Worm (Caenorhabditis elegans) whole organism, L1 larva: ENCODE data around the gene C07G1.15.

Experiments
- C34B4.2 ChIP-seq: sonication (generic microtip); optimal IDR thresholded peaks from 2 replicates; lab custom pipeline; 2017; ENCODE audit warnings: mild to moderate bottlenecking, missing genetic modification characterization, missing compliant biosample characterization
- F16B12.6 ChIP-seq: fragments of 150-350 bp; optimal IDR thresholded peaks from 2 replicates; lab custom pipeline; 2014; ENCODE audit warnings: missing biosample characterization, missing genetic modification characterization
- aha-1 ChIP-seq: fragments of 150-350 bp; optimal IDR thresholded peaks from 2 replicates; lab custom pipeline; 2014; ENCODE audit warnings: missing biosample characterization, missing genetic modification characterization
- alr-1 ChIP-seq: fragments of 200-800 bp; sonication (Bioruptor generic); optimal IDR thresholded peaks from 2 replicates; lab custom pipeline; 2018; ENCODE audit warnings: borderline replicate concordance, mild to moderate bottlenecking, missing genetic modification characterization, missing compliant biosample characterization
- aly-2 ChIP-seq: fragments of 150-350 bp; optimal IDR thresholded peaks from 2 replicates; lab custom pipeline; 2014; ENCODE audit warnings: missing biosample characterization, missing genetic modification characterization
- ama-1 ChIP-seq: fragments of 150-350 bp; optimal IDR thresholded peaks from 2 replicates; lab custom pipeline; 2014
- blmp-1 ChIP-seq: fragments of 150-350 bp; optimal IDR thresholded peaks from 2 replicates; lab custom pipeline; 2014; ENCODE audit warnings: missing biosample characterization, missing genetic modification characterization
- ceh-63 ChIP-seq: fragments of 200-800 bp; sonication (Bioruptor generic); optimal IDR thresholded peaks from 2 replicates; lab custom pipeline; 2018; ENCODE audit warnings: mild to moderate bottlenecking, missing genetic modification characterization, missing compliant biosample characterization
- ceh-8 ChIP-seq: fragments of 200-800 bp; sonication (Bioruptor generic); optimal IDR thresholded peaks from 2 replicates; lab custom pipeline; 2018; ENCODE audit warnings: mild to moderate bottlenecking, missing genetic modification characterization, moderate library complexity, missing compliant biosample characterization
- ceh-88 ChIP-seq: fragments of 200-800 bp; sonication (Bioruptor generic); IDR thresholded peaks from 2 replicates; pipeline ENCODE4 v1.3.6; 2022; ENCODE audit warnings: missing genetic modification characterization, missing compliant biosample characterization
- dpl-1 ChIP-seq, 3 experiments: fragments of 150-350 bp in 2 of 3; sonication (generic microtip) in 1 of 3; optimal IDR thresholded peaks; 2 replicates each; lab custom pipeline; 2014 to 2017; ENCODE audit warnings: missing biosample characterization in 3 of 3, missing genetic modification characterization in 3 of 3, missing genetic modification reagents in 3 of 3
- efl-1 ChIP-seq, 4 experiments: fragments of 150-350 bp; optimal IDR thresholded peaks in 3 of 4; peaks in 1 of 4; 1 replicate in 1 of 4; 2 replicates in 3 of 4; lab custom pipeline; 2014; ENCODE audit warnings: missing biosample characterization in 2 of 4, missing genetic modification characterization in 2 of 4, missing genetic modification reagents in 2 of 4
- egl-13 ChIP-seq: sonication (generic microtip); optimal IDR thresholded peaks from 2 replicates; lab custom pipeline; 2016; ENCODE audit warnings: missing genotype, missing genetic modification reagents, missing genetic modification characterization, missing compliant biosample characterization
- elt-2 ChIP-seq: sonication (generic microtip); optimal IDR thresholded peaks from 2 replicates; lab custom pipeline; 2016; ENCODE audit warnings: missing genetic modification characterization, mild to moderate bottlenecking, inconsistent platforms, missing compliant biosample characterization, missing genetic modification reagents
- elt-3 ChIP-seq, 6 experiments: fragments of 150-350 bp in 1 of 6; sonication (generic microtip); optimal IDR thresholded peaks; 2 replicates each; lab custom pipeline; 2017 to 2018; ENCODE audit warnings: missing biosample characterization in 6 of 6, missing genetic modification characterization in 6 of 6, inconsistent platforms in 1 of 6
- ets-5 ChIP-seq: fragments of 200-800 bp; sonication (Bioruptor generic); IDR thresholded peaks from 2 replicates; pipeline ENCODE4 v1.3.6; 2022; ENCODE audit warnings: missing genetic modification characterization, missing compliant biosample characterization
- fkh-10 ChIP-seq: sonication (generic microtip); optimal IDR thresholded peaks from 2 replicates; lab custom pipeline; 2017; ENCODE audit warnings: missing biosample characterization, missing genetic modification reagents, missing genetic modification characterization
- fkh-4 ChIP-seq: sonication (generic microtip); optimal IDR thresholded peaks from 2 replicates; lab custom pipeline; 2016; ENCODE audit warnings: missing compliant biosample characterization, missing genetic modification characterization, borderline replicate concordance
- fkh-8 ChIP-seq: sonication (generic microtip); optimal IDR thresholded peaks from 2 replicates; lab custom pipeline; 2016; ENCODE audit warnings: mild to moderate bottlenecking, missing genetic modification characterization, missing compliant biosample characterization
- hlh-17 ChIP-seq: fragments of 200-800 bp; sonication (Bioruptor generic); optimal IDR thresholded peaks from 2 replicates; lab custom pipeline; 2018; ENCODE audit warnings: missing genetic modification characterization, mild to moderate bottlenecking, missing compliant biosample characterization, moderate library complexity, borderline replicate concordance
- isw-1 ChIP-seq: fragments of 200-800 bp; sonication (Bioruptor generic); IDR thresholded peaks from 2 replicates; pipeline ENCODE4 v1.3.6; 2022; ENCODE audit warnings: missing genetic modification characterization, missing compliant biosample characterization
- lin-14 ChIP-seq: fragments of 200-800 bp; sonication (Bioruptor generic); optimal IDR thresholded peaks from 2 replicates; lab custom pipeline; 2018; ENCODE audit warnings: mild to moderate bottlenecking, missing genetic modification characterization, moderate library complexity, missing compliant biosample characterization
- lin-15B ChIP-seq: fragments of 150-350 bp; sonication (generic microtip); optimal IDR thresholded peaks from 3 replicates; lab custom pipeline; 2014; ENCODE audit warnings: missing biosample characterization, missing genetic modification characterization
- lin-39 ChIP-seq: fragments of 150-350 bp; optimal IDR thresholded peaks from 2 replicates; lab custom pipeline; 2014; ENCODE audit warnings: missing biosample characterization, missing genetic modification reagents, missing genetic modification characterization
- lsy-2 ChIP-seq, 2 experiments: fragments of 150-350 bp; optimal IDR thresholded peaks; 2 replicates each; lab custom pipeline; 2014; ENCODE audit warnings: missing biosample characterization in 2 of 2, missing genetic modification characterization in 2 of 2
- mab-9 ChIP-seq: fragments of 200-800 bp; sonication (Bioruptor generic); IDR thresholded peaks from 2 replicates; pipeline ENCODE4 v1.3.6; 2022; ENCODE audit warnings: missing genetic modification reagents, missing genetic modification characterization, missing compliant biosample characterization
- mdl-1 ChIP-seq, 2 experiments: fragments of 150-350 bp; optimal IDR thresholded peaks; 2 replicates each; lab custom pipeline; 2014 to 2017; ENCODE audit warnings: missing biosample characterization in 2 of 2, missing genetic modification characterization in 2 of 2, inconsistent platforms in 1 of 2
- mep-1 ChIP-seq: fragments of 150-350 bp; optimal IDR thresholded peaks from 2 replicates; lab custom pipeline; 2014; ENCODE audit warnings: missing biosample characterization, missing genetic modification characterization
- nhr-11 ChIP-seq: fragments of 150-350 bp; optimal IDR thresholded peaks from 2 replicates; lab custom pipeline; 2014; ENCODE audit warnings: missing biosample characterization, missing genetic modification characterization
- nhr-12 ChIP-seq: sonication (generic microtip); optimal IDR thresholded peaks from 2 replicates; lab custom pipeline; 2017; ENCODE audit warnings: missing biosample characterization, missing genetic modification characterization
- nhr-19 ChIP-seq: fragments of 200-800 bp; sonication (Bioruptor generic); conservative IDR thresholded peaks from 2 replicates; pipeline ENCODE4 v1.3.6; 2022; ENCODE audit warnings: missing genetic modification characterization, missing compliant biosample characterization
- nhr-20 ChIP-seq: sonication (generic microtip); optimal IDR thresholded peaks from 2 replicates; lab custom pipeline; 2016; ENCODE audit warnings: mild to moderate bottlenecking, missing genetic modification characterization, missing compliant biosample characterization
- nhr-237 ChIP-seq: fragments of 150-350 bp; optimal IDR thresholded peaks from 2 replicates; lab custom pipeline; 2014; ENCODE audit warnings: missing biosample characterization, missing genetic modification characterization
- nhr-28 ChIP-seq: fragments of 150-350 bp; optimal IDR thresholded peaks from 2 replicates; lab custom pipeline; 2014; ENCODE audit warnings: missing biosample characterization, missing genetic modification characterization
- nhr-47 ChIP-seq: sonication (generic microtip); optimal IDR thresholded peaks from 2 replicates; lab custom pipeline; 2016; ENCODE audit warnings: mild to moderate bottlenecking, missing genetic modification characterization, moderate library complexity, missing compliant biosample characterization
- nhr-71 ChIP-seq: sonication (generic microtip); optimal IDR thresholded peaks from 2 replicates; lab custom pipeline; 2016; ENCODE audit warnings: mild to moderate bottlenecking, missing genetic modification characterization, moderate library complexity, missing compliant biosample characterization
- nhr-84 ChIP-seq: sonication (generic microtip); optimal IDR thresholded peaks from 2 replicates; lab custom pipeline; 2017; ENCODE audit warnings: missing biosample characterization, missing genetic modification characterization
- nhr-90 ChIP-seq: sonication (generic microtip); optimal IDR thresholded peaks from 2 replicates; lab custom pipeline; 2016; ENCODE audit warnings: mild to moderate bottlenecking, missing genetic modification characterization, missing compliant biosample characterization; ENCODE audit not compliant: poor library complexity
- pag-3 ChIP-seq: sonication (generic microtip); optimal IDR thresholded peaks from 2 replicates; lab custom pipeline; 2017; ENCODE audit warnings: missing genetic modification characterization, mild to moderate bottlenecking, missing compliant biosample characterization, antibody characterized with exemption, borderline replicate concordance; ENCODE audit not compliant: insufficient read depth
- pax-3 ChIP-seq: fragments of 200-800 bp; sonication (Bioruptor generic); optimal IDR thresholded peaks from 2 replicates; lab custom pipeline; 2018; ENCODE audit warnings: mild to moderate bottlenecking, missing genetic modification characterization, moderate library complexity, missing compliant biosample characterization
- pqm-1 ChIP-seq: sonication (generic microtip); optimal IDR thresholded peaks from 3 replicates; lab custom pipeline; 2017; ENCODE audit warnings: missing biosample characterization, missing genetic modification characterization
- skn-1 ChIP-seq: fragments of 150-350 bp; optimal IDR thresholded peaks from 2 replicates; lab custom pipeline; 2014; ENCODE audit warnings: missing biosample characterization, missing genetic modification characterization
- snpc-4 ChIP-seq: fragments of 150-350 bp; optimal IDR thresholded peaks from 2 replicates; lab custom pipeline; 2014; ENCODE audit warnings: missing biosample characterization, missing genetic modification characterization
- snu-23 ChIP-seq: sonication (generic microtip); optimal IDR thresholded peaks from 2 replicates; lab custom pipeline; 2016; ENCODE audit warnings: missing genetic modification characterization, missing compliant biosample characterization
- sptf-1 ChIP-seq: fragments of 150-350 bp; optimal IDR thresholded peaks from 2 replicates; lab custom pipeline; 2014; ENCODE audit warnings: missing biosample characterization, missing genetic modification characterization
- sup-37 ChIP-seq: fragments of 200-800 bp; sonication (Bioruptor generic); optimal IDR thresholded peaks from 2 replicates; lab custom pipeline; 2018; ENCODE audit warnings: mild to moderate bottlenecking, missing genetic modification characterization, missing compliant biosample characterization
- tbx-2 ChIP-seq: sonication (generic microtip); optimal IDR thresholded peaks from 2 replicates; lab custom pipeline; 2016; ENCODE audit warnings: missing genetic modification characterization, missing compliant biosample characterization
- unc-30 ChIP-seq: sonication (generic microtip); optimal IDR thresholded peaks from 2 replicates; lab custom pipeline; 2017; ENCODE audit warnings: missing biosample characterization, missing genetic modification characterization
- unc-62 ChIP-seq: fragments of 150-350 bp; optimal IDR thresholded peaks from 2 replicates; lab custom pipeline; 2014; ENCODE audit warnings: missing biosample characterization, missing genetic modification reagents, missing genetic modification characterization
- unc-86 ChIP-seq: sonication (generic microtip); optimal IDR thresholded peaks from 2 replicates; lab custom pipeline; 2016; ENCODE audit warnings: missing genetic modification characterization, missing compliant biosample characterization
- xbp-1 ChIP-seq: sonication (generic microtip); optimal IDR thresholded peaks from 2 replicates; lab custom pipeline; 2016; ENCODE audit warnings: missing genetic modification characterization, missing compliant biosample characterization
- zag-1 ChIP-seq: fragments of 150-350 bp; optimal IDR thresholded peaks from 2 replicates; lab custom pipeline; 2014; ENCODE audit warnings: missing biosample characterization, missing genetic modification characterization
- ztf-4 ChIP-seq: fragments of 150-350 bp; optimal IDR thresholded peaks from 2 replicates; lab custom pipeline; 2014; ENCODE audit warnings: missing biosample characterization, missing genetic modification characterization

The C07G1.15 gene

ce11 chrIV:8133536-8133935 lies 36.2 kb upstream of the C07G1.15 start, which contains the start of gene sph-1:
sph-1 (minus strand) TSS chrIV:8133558.
- TF ChIP-seq unc-30 = no peak
- TF ChIP-seq aly-2 (tag; lab: Kevin White, UChicago) = no peak
- TF ChIP-seq fkh-10 (GFP tag; lab: Kevin White, UChicago) = no peak
- no peak for TF ChIP-seq unc-86 (tag; lab: Kevin White, UChicago)
- peak; percentile 47 for TF ChIP-seq mep-1 (tag; lab: Kevin White, UChicago)
- no peak for TF ChIP-seq alr-1
- TF ChIP-seq lin-14 = peak; percentile 70
- no peak for TF ChIP-seq skn-1
- TF ChIP-seq nhr-28 (tag; lab: Kevin White, UChicago) = no peak
- no peak for TF ChIP-seq pax-3
- peak; percentile 49 for TF ChIP-seq elt-2
- no peak for TF ChIP-seq F16B12.6 (tag; lab: Kevin White, UChicago)
- no peak for TF ChIP-seq sptf-1 (tag; lab: Kevin White, UChicago)
- TF ChIP-seq mab-9 (GFP tag; lab: Robert Waterston, UW) = no peak
- no peak for TF ChIP-seq aha-1 (tag; lab: Kevin White, UChicago)
- TF ChIP-seq zag-1 (tag; lab: Kevin White, UChicago) = no peak
- no peak for TF ChIP-seq nhr-84 (tag; lab: Kevin White, UChicago)
- TF ChIP-seq fkh-8 (tag; lab: Kevin White, UChicago) = no peak
- no peak for TF ChIP-seq ceh-88 (GFP tag; lab: Robert Waterston, UW)
- no peak for TF ChIP-seq nhr-90 (tag; lab: Kevin White, UChicago)
- TF ChIP-seq sup-37 (GFP tag; lab: Kevin White, UChicago) = no peak
- no peak for TF ChIP-seq ama-1 (lab: Kevin White, UChicago)
- no peak for TF ChIP-seq hlh-17 (GFP tag; lab: Kevin White, UChicago)
- no peak for TF ChIP-seq nhr-11
- no peak for TF ChIP-seq C34B4.2 (tag; lab: Kevin White, UChicago)
- no peak for TF ChIP-seq lin-15B (tag; lab: Kevin White, UChicago)
- TF ChIP-seq blmp-1 (tag; lab: Kevin White, UChicago) = peak; percentile 22
- no peak for TF ChIP-seq tbx-2
- TF ChIP-seq nhr-20 (tag; lab: Kevin White, UChicago) = peak; percentile 38
- TF ChIP-seq pqm-1 (tag; lab: Kevin White, UChicago) = no peak
- no peak for TF ChIP-seq snpc-4
- no peak for TF ChIP-seq fkh-4 (tag; lab: Kevin White, UChicago)
- TF ChIP-seq nhr-19 (GFP tag; lab: Robert Waterston, UW) = no peak
- peak in 1 of 2 experiments; percentile 21 for TF ChIP-seq lsy-2 (tag; optimal IDR thresholded peaks at IDR 0.05; lab: Kevin White, UChicago)
- no peak for TF ChIP-seq elt-3 (tag; optimal IDR thresholded peaks at IDR 0.05; lab: Kevin White, UChicago)
- no peak for TF ChIP-seq xbp-1
- TF ChIP-seq ceh-63 (GFP tag; lab: Kevin White, UChicago) = no peak
- TF ChIP-seq nhr-47 (tag; lab: Kevin White, UChicago) = no peak
- TF ChIP-seq nhr-237 (tag; lab: Kevin White, UChicago) = no peak
- TF ChIP-seq pag-3 (tag; lab: Kevin White, UChicago) = no peak
- no peak for TF ChIP-seq nhr-12 (tag; lab: Kevin White, UChicago)
- TF ChIP-seq lin-39 (tag; lab: Kevin White, UChicago) = no peak
- TF ChIP-seq mdl-1 (tag; optimal IDR thresholded peaks at IDR 0.05; lab: Kevin White, UChicago) = peak in 1 of 2 experiments; percentile 13
- TF ChIP-seq isw-1 (GFP tag; lab: Robert Waterston, UW) = no peak
- TF ChIP-seq dpl-1 (GFP tag; optimal IDR thresholded peaks at IDR 0.05; lab: Kevin White, UChicago) = no peak
- TF ChIP-seq ceh-8 (GFP tag; lab: Kevin White, UChicago) = no peak
- TF ChIP-seq snu-23 (GFP tag; lab: Kevin White, UChicago) = peak; percentile 52
- no peak for TF ChIP-seq egl-13
- peak in 1 of 2 experiments; percentile 9 for TF ChIP-seq efl-1 (optimal IDR thresholded peaks at IDR 0.05; lab: Kevin White, UChicago)
- TF ChIP-seq efl-1 (GFP tag; optimal IDR thresholded peaks at IDR 0.05 in 1 of 2; lab: Kevin White, UChicago) = peak in 1 of 2 experiments; percentile 89
- TF ChIP-seq nhr-71 (tag; lab: Kevin White, UChicago) = peak; percentile 36
- no peak for TF ChIP-seq ztf-4 (tag; lab: Kevin White, UChicago)
- TF ChIP-seq ets-5 (GFP tag; lab: Robert Waterston, UW) = no peak
- no peak for TF ChIP-seq unc-62 (GFP tag; lab: Kevin White, UChicago)
